Fruit fly (Drosophila melanogaster): ENCODE data around the gene RnrL.

DNA sequence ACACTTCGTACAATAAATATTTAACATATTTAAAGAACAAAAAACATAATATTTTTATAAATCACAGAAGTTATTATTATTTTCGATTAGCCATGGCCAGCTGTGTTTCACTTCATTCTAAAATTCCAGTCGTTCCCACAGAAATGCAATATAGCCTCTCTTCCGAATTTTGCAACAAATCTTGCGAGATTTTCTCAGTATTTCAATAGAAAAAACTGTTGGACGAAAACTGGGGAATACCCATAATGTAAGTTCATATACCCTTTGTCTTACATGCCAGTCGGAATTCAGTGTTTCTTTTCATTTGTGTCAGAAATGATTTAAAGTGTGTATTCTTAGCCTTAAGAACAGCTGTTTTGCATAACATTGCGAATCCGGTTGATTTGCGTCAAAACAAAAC is 28.8 kb upstream of the RnrL start, which contains the start of the genes CtsL4 and ClpP:
- no peak for TF ChIP-seq psq (optimal IDR thresholded peaks at IDR 0.05)
- no peak for TF ChIP-seq Dll (optimal IDR thresholded peaks at IDR 0.05)
